Worm (Caenorhabditis elegans) whole organism, young adult: ENCODE results near the gene F13B12.1.

Experiments used
- aptf-3 ChIP-seq: fragments of 200-800 bp; sonication (Bioruptor generic); IDR thresholded peaks from 2 replicates; pipeline ENCODE4 v1.3.6; 2022; ENCODE audit warnings: missing genetic modification characterization, missing compliant biosample characterization
- ceh-40 ChIP-seq: fragments of 200-800 bp; sonication (Bioruptor generic); IDR thresholded peaks from 2 replicates; pipeline ENCODE4 v1.3.6; 2022; ENCODE audit warnings: missing genetic modification characterization, missing compliant biosample characterization
- pha-4 ChIP-seq: fragments of 150-350 bp; sonication (generic microtip); optimal IDR thresholded peaks from 2 replicates; lab custom pipeline; 2014; ENCODE audit warnings: missing biosample characterization, missing genetic modification reagents, missing genetic modification characterization
- unc-62 ChIP-seq: fragments of 150-350 bp; optimal IDR thresholded peaks from 2 replicates; lab custom pipeline; 2014; ENCODE audit warnings: missing biosample characterization, missing genetic modification reagents, missing genetic modification characterization
- xnd-1 ChIP-seq: sonication (generic microtip); optimal IDR thresholded peaks from 2 replicates; lab custom pipeline; 2016; ENCODE audit warnings: missing genotype, missing genetic modification reagents, missing genetic modification characterization, missing compliant biosample characterization
- ztf-18 ChIP-seq: sonication (generic microtip); optimal IDR thresholded peaks from 2 replicates; lab custom pipeline; 2016; ENCODE audit warnings: missing genotype, mild to moderate bottlenecking, missing genetic modification characterization, missing compliant biosample characterization

DNA sequence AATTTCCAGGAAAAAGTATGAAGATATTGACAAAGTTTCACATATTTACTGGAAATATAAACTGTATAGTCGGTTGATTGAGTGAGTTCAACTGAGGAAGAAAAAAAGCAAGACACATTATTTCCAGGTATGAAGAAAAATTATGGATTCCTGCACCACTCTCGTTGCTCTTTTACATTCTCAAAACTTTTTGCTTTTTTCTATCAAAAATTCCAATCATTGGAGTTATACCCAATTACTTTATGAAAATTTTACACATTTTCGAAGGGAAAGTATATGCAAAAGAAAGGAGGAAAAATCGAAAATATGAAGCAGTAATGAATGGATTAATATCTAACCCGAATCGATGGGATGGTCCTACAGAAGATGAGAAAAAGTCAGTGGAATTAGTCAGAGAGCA, 18.5 kb upstream of the F13B12.1 start:
- TF ChIP-seq pha-4: no peak
- TF ChIP-seq ztf-18 (tag; lab: Kevin White, UChicago): no peak
- TF ChIP-seq unc-62 (GFP tag; lab: Kevin White, UChicago): no peak
- TF ChIP-seq ceh-40 (GFP tag; lab: Robert Waterston, UW): no peak
- no peak for TF ChIP-seq xnd-1 (tag; lab: Kevin White, UChicago)
- no peak for TF ChIP-seq aptf-3 (GFP tag; lab: Robert Waterston, UW)
